Worm (Caenorhabditis elegans) whole organism, L4 larva: Measurements from ENCODE around the gene mboa-4.

Source experiments
- ama-1 ChIP-seq: fragments of 150-350 bp; optimal IDR thresholded peaks from 2 replicates; lab custom pipeline; 2014; ENCODE audit warnings: inconsistent platforms, mixed read lengths
- fkh-10 ChIP-seq: fragments of 150-350 bp; optimal IDR thresholded peaks from 2 replicates; lab custom pipeline; 2014; ENCODE audit warnings: missing biosample characterization, missing genetic modification reagents, missing genetic modification characterization
- lsy-2 ChIP-seq, 2 experiments: fragments of 150-350 bp in 1 of 2; sonication (generic microtip) in 1 of 2; optimal IDR thresholded peaks; 2 replicates each; lab custom pipeline; 2014 to 2017; ENCODE audit warnings: missing biosample characterization in 2 of 2, missing genetic modification characterization in 2 of 2
- mdl-1 ChIP-seq, 2 experiments: fragments of 150-350 bp in 1 of 2; sonication (generic microtip) in 1 of 2; optimal IDR thresholded peaks; 2 replicates each; lab custom pipeline; 2014 to 2017; ENCODE audit warnings: missing biosample characterization in 2 of 2, missing genetic modification characterization in 2 of 2
- nhr-11 ChIP-seq: fragments of 150-350 bp; optimal IDR thresholded peaks from 2 replicates; lab custom pipeline; 2014; ENCODE audit warnings: missing biosample characterization, missing genetic modification characterization
- snpc-4 ChIP-seq: fragments of 150-350 bp; optimal IDR thresholded peaks from 2 replicates; lab custom pipeline; 2014; ENCODE audit warnings: missing biosample characterization, missing genetic modification characterization
- zag-1 ChIP-seq: fragments of 150-350 bp; optimal IDR thresholded peaks from 2 replicates; lab custom pipeline; 2014; ENCODE audit warnings: missing biosample characterization, missing genetic modification characterization
- ztf-11 ChIP-seq: fragments of 150-350 bp; optimal IDR thresholded peaks from 2 replicates; lab custom pipeline; 2014; ENCODE audit warnings: missing biosample characterization, missing genetic modification characterization

DNA sequence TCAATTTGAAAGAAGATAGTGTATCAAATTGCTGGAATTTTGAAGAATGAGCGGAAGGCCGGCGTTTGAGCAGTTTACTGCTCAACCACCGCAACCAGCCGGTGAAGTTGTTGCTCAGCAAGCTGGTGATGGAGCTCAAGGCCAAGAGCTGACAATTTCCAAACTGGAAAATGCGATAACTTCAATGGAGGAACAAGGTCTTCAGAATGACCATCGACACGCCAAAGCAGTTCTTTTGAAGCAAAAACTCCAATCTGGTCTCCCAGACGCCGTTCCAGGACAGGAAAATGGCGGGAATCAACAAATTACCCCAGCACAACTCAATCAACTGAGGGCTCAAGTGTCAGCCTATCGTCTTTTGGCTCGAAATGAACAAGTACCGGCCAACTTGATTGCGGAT lies 33.8 kb downstream of the mboa-4 start:
- TF ChIP-seq mdl-1 (tag; optimal IDR thresholded peaks at IDR 0.05; lab: Kevin White, UChicago): no peak
- no peak for TF ChIP-seq ama-1 (lab: Kevin White, UChicago)
- no peak for TF ChIP-seq zag-1 (tag; lab: Kevin White, UChicago)
- TF ChIP-seq nhr-11 (tag; lab: Kevin White, UChicago): no peak
- TF ChIP-seq snpc-4 (tag; lab: Kevin White, UChicago): no peak
- TF ChIP-seq fkh-10 (GFP tag; lab: Kevin White, UChicago): no peak
- TF ChIP-seq lsy-2 (tag; optimal IDR thresholded peaks at IDR 0.05; lab: Kevin White, UChicago): no peak
- TF ChIP-seq ztf-11 (tag; lab: Kevin White, UChicago): no peak
